Fruit fly (Drosophila melanogaster): Measurements from ENCODE around the gene CG4440.

CG4440 gene

DNA sequence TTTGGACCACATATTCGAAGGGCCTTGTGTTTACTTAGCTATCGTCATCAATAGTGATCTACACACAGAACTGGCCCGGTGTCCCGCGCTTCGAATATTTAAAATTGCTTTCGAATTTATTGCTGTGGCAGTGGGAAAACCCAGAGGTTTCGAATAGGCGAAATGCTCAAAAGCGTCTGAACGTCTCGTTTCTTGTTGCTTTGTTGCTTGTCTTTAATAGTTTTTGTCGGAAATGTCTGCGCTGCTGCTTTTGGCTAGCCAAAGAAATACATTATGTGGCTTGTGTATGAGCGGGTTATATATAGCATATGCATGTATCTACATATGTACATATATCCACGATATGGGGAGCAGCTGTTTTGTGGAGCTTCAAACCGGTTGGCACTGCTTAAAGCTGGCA lies 8.5 kb upstream of the CG4440 start (continued):
- TF ChIP-seq sc (optimal IDR thresholded peaks at IDR 0.05) (no peak), sc (GFP tag; optimal IDR thresholded peaks at IDR 0.05) (no peak), Ptx1 (GFP tag; IDR thresholded peaks at IDR 0.05) (no peak), CG17829 (tag; optimal IDR thresholded peaks at IDR 0.05) (no peak), CG18011 (GFP tag; optimal IDR thresholded peaks at IDR 0.05) (no peak), Ssrp (tag; optimal IDR thresholded peaks at IDR 0.05) (no peak), ara (GFP tag; IDR thresholded peaks at IDR 0.05) (no peak), Opbp (GFP tag; IDR thresholded peaks at IDR 0.05; ENCODE audit: partially characterized antibody) (0 out of 3 replicates have a peak, but pooled peaks have one; percentile 7), CG17328 (GFP tag; IDR thresholded peaks at IDR 0.05) (no peak), Med (GFP tag) (peak; percentile 69), sisA (GFP tag; IDR thresholded peaks at IDR 0.05) (no peak), Xrp1 (GFP tag; IDR thresholded peaks at IDR 0.05) (no peak), HHEX (GFP tag; optimal IDR thresholded peaks at IDR 0.05) (no peak), trh (GFP tag; optimal IDR thresholded peaks at IDR 0.05) (no peak), ewg (GFP tag; optimal IDR thresholded peaks at IDR 0.05) (no peak), CG31388 (GFP tag; optimal IDR thresholded peaks at IDR 0.05) (no peak), Dip3 (GFP tag; optimal IDR thresholded peaks at IDR 0.05) (no peak), CG9727 (GFP tag; optimal IDR thresholded peaks at IDR 0.05) (no peak), CG33213 (GFP tag; optimal IDR thresholded peaks at IDR 0.05) (no peak), CG1832 (GFP tag; optimal IDR thresholded peaks at IDR 0.05) (no peak), CG10979 (tag; optimal IDR thresholded peaks at IDR 0.05) (no peak), zen (tag; optimal IDR thresholded peaks at IDR 0.05) (no peak), gsb (GFP tag; IDR thresholded peaks at IDR 0.05) (no peak), twi (tag; optimal IDR thresholded peaks at IDR 0.05) (peak; percentile 23), Dll (GFP tag; IDR thresholded peaks at IDR 0.05; ENCODE audit: partially characterized antibody) (no peak)

dm6 chr2L:16321872-16322631 lies 7.7 kb upstream of the CG4440 start:
- TF ChIP-seq rib (GFP tag; IDR thresholded peaks at IDR 0.05) (peak; percentile 65), Oaz (GFP tag; IDR thresholded peaks at IDR 0.05) (no peak), onecut (GFP tag; IDR thresholded peaks at IDR 0.05) (peak; percentile 63), bab2 (GFP tag; optimal IDR thresholded peaks at IDR 0.05) (no peak), BEAF-32 (GFP tag; optimal IDR thresholded peaks at IDR 0.05) (no peak), trh (GFP tag; optimal IDR thresholded peaks at IDR 0.05) (no peak), CG31365 (tag; optimal IDR thresholded peaks at IDR 0.05) (no peak), CG3281 (GFP tag; optimal IDR thresholded peaks at IDR 0.05) (no peak), CG10543 (GFP tag; optimal IDR thresholded peaks at IDR 0.05) (peak; percentile 59), sd (tag; optimal IDR thresholded peaks at IDR 0.05) (peak; percentile 79), en (GFP tag; optimal IDR thresholded peaks at IDR 0.05) (no peak), Med (GFP tag) (peak; percentile 10), sr (GFP tag; IDR thresholded peaks at IDR 0.05) (0 out of 3 replicates have a peak, but pooled peaks have one; percentile 35), gfzf (GFP tag; optimal IDR thresholded peaks at IDR 0.05) (no peak), Nf-YC (tag; optimal IDR thresholded peaks at IDR 0.05) (no peak), Pdp1 (GFP tag; optimal IDR thresholded peaks at IDR 0.05) (peak in 1 of 2 experiments; percentile 85), bigmax (GFP tag; optimal IDR thresholded peaks at IDR 0.05) (no peak), CG4730 (GFP tag; IDR thresholded peaks at IDR 0.05) (no peak), NK7.1 (GFP tag; optimal IDR thresholded peaks at IDR 0.05) (no peak)
